Fruit fly (Drosophila melanogaster) whole organism, embryonic: ENCODE measurements around the gene Snm1.

ENCODE experiments used
- Bteb2 ChIP-seq: fragments of 200-800 bp; sonication (Bioruptor generic); optimal IDR thresholded peaks from 2 replicates; lab custom pipeline; 2016; ENCODE audit warnings: missing biosample characterization, missing genetic modification characterization
- CG10321 ChIP-seq: fragments of 200-800 bp; sonication (Bioruptor generic); IDR thresholded peaks from 2 replicates; pipeline ENCODE4 v1.3.6; 2022; ENCODE audit warnings: missing biosample characterization, missing genetic modification characterization
- CG11093 ChIP-seq: fragments of 200-800 bp; sonication (Bioruptor generic); IDR thresholded peaks from 3 replicates; pipeline ENCODE4 v1.3.6; 2022; ENCODE audit warnings: missing biosample characterization, missing genetic modification characterization
- CG11247 ChIP-seq: fragments of 200-800 bp; sonication (Bioruptor generic); IDR thresholded peaks from 2 replicates; pipeline ENCODE4 v1.3.6; 2022; ENCODE audit warnings: missing biosample characterization, missing genetic modification characterization
- CG11723 ChIP-seq: fragments of 200-800 bp; sonication (Bioruptor generic); optimal IDR thresholded peaks from 2 replicates; lab custom pipeline; 2017; ENCODE audit warnings: missing biosample characterization, mild to moderate bottlenecking, missing genetic modification characterization
- CG12659 ChIP-seq: fragments of 200-800 bp; sonication (Bioruptor generic); optimal IDR thresholded peaks from 3 replicates; lab custom pipeline; 2017; ENCODE audit warnings: mild to moderate bottlenecking, missing biosample characterization, missing genetic modification reagents, missing genetic modification characterization
- CG13624 ChIP-seq: fragments of 200-800 bp; sonication (Bioruptor generic); optimal IDR thresholded peaks from 2 replicates; lab custom pipeline; 2016; ENCODE audit warnings: missing biosample characterization, missing genetic modification characterization
- CG14965 ChIP-seq: fragments of 200-800 bp; sonication (Bioruptor generic); optimal IDR thresholded peaks from 2 replicates; lab custom pipeline; 2016; ENCODE audit warnings: missing biosample characterization, missing genetic modification characterization, borderline replicate concordance
- CG17328 ChIP-seq: fragments of 200-800 bp; sonication (Bioruptor generic); IDR thresholded peaks from 2 replicates; pipeline ENCODE4 v1.3.6; 2022; ENCODE audit warnings: missing biosample characterization, missing genetic modification characterization
- CG33213 ChIP-seq: fragments of 200-800 bp; sonication (Bioruptor generic); optimal IDR thresholded peaks from 3 replicates; lab custom pipeline; 2016; ENCODE audit warnings: missing biosample characterization, missing genetic modification characterization
- CG6175 ChIP-seq: fragments of 200-800 bp; sonication (Bioruptor generic); IDR thresholded peaks from 3 replicates; pipeline ENCODE4 v1.3.6; 2022; ENCODE audit warnings: missing biosample characterization, missing genetic modification characterization
- CG7786 ChIP-seq: fragments of 200-800 bp; sonication (Bioruptor generic); optimal IDR thresholded peaks from 2 replicates; lab custom pipeline; 2016; ENCODE audit warnings: missing biosample characterization, missing genetic modification characterization
- CG7987 ChIP-seq: fragments of 200-800 bp; sonication (Bioruptor generic); optimal IDR thresholded peaks from 2 replicates; lab custom pipeline; 2018; ENCODE audit warnings: missing biosample characterization, mild to moderate bottlenecking, missing genetic modification characterization, moderate library complexity
- CG8281 ChIP-seq: fragments of 200-800 bp; sonication (Bioruptor generic); optimal IDR thresholded peaks from 2 replicates; lab custom pipeline; 2018; ENCODE audit warnings: missing biosample characterization, mild to moderate bottlenecking, missing genetic modification characterization, moderate library complexity
- CG9727 ChIP-seq: fragments of 200-800 bp; sonication (Bioruptor generic); optimal IDR thresholded peaks from 3 replicates; lab custom pipeline; 2017; ENCODE audit warnings: missing biosample characterization, mild to moderate bottlenecking, missing genetic modification characterization
- CoRest ChIP-seq: fragments of 200-800 bp; sonication (Bioruptor generic); optimal IDR thresholded peaks from 3 replicates; lab custom pipeline; 2018; ENCODE audit warnings: missing biosample characterization, mild to moderate bottlenecking, missing genetic modification characterization, moderate library complexity
- D ChIP-seq, 2 experiments: fragments of 200-800 bp in 1 of 2; fragments of >200 bp in 1 of 2; sonication (Bioruptor generic) in 1 of 2; optimal IDR thresholded peaks; 2 replicates in 1 of 2; 3 replicates in 1 of 2; lab custom pipeline; 2017; ENCODE audit warnings: mild to moderate bottlenecking in 1 of 2, missing biosample characterization in 1 of 2, missing genetic modification characterization in 1 of 2, missing genetic modification reagents in 1 of 2
- Dad ChIP-seq: fragments of 200-800 bp; sonication (Bioruptor generic); optimal IDR thresholded peaks from 3 replicates; lab custom pipeline; 2016; ENCODE audit warnings: missing biosample characterization, missing genetic modification characterization
- E2f1 ChIP-seq: fragments of 200-800 bp; sonication (Bioruptor generic); IDR thresholded peaks from 2 replicates; pipeline ENCODE4 v1.3.6; 2022; ENCODE audit warnings: missing biosample characterization, missing genetic modification characterization
- HLH3B ChIP-seq: fragments of 200-800 bp; sonication (Bioruptor generic); IDR thresholded peaks from 2 replicates; pipeline ENCODE4 v1.3.6; 2022; ENCODE audit warnings: missing biosample characterization, missing genetic modification characterization
- HLH4C ChIP-seq: fragments of 200-800 bp; sonication (Bioruptor generic); IDR thresholded peaks from 3 replicates; pipeline ENCODE4 v1.3.6; 2022; ENCODE audit warnings: missing biosample characterization, missing genetic modification characterization; ENCODE audit not compliant: partially characterized antibody
- MBD-R2 ChIP-seq: fragments of 200-800 bp; sonication (Bioruptor generic); IDR thresholded peaks from 2 replicates; pipeline ENCODE4 v1.3.6; 2022; ENCODE audit warnings: missing biosample characterization, missing genetic modification characterization
- Meics ChIP-seq: fragments of 200-800 bp; sonication (Bioruptor generic); optimal IDR thresholded peaks from 2 replicates; lab custom pipeline; 2017; ENCODE audit warnings: missing biosample characterization, mild to moderate bottlenecking, missing genetic modification characterization
- Optix ChIP-seq: fragments of 200-800 bp; sonication (Bioruptor generic); IDR thresholded peaks from 3 replicates; pipeline ENCODE4 v1.3.6; 2022; ENCODE audit warnings: missing biosample characterization, missing genetic modification characterization
- Pdp1 ChIP-seq, 2 experiments: fragments of 200-800 bp; sonication (Bioruptor generic); optimal IDR thresholded peaks; 3 replicates each; lab custom pipeline; 2016; ENCODE audit warnings: missing biosample characterization in 2 of 2, missing genetic modification characterization in 2 of 2, mild to moderate bottlenecking in 1 of 2, moderate library complexity in 1 of 2
- Ravus ChIP-seq: fragments of 200-800 bp; sonication (Bioruptor generic); IDR thresholded peaks from 2 replicates; pipeline ENCODE4 v1.3.6; 2022; ENCODE audit warnings: missing biosample characterization, missing genetic modification characterization
- Rfx ChIP-seq: fragments of 200-800 bp; sonication (Bioruptor generic); IDR thresholded peaks from 2 replicates; pipeline ENCODE4 v1.3.6; 2022; ENCODE audit warnings: missing biosample characterization, missing genetic modification characterization
- Scr ChIP-seq: fragments of 200-800 bp; sonication (Bioruptor generic); IDR thresholded peaks from 2 replicates; pipeline ENCODE4 v1.3.6; 2022; ENCODE audit warnings: missing biosample characterization, missing genetic modification characterization; ENCODE audit not compliant: partially characterized antibody
- YL-1 ChIP-seq: fragments of 200-800 bp; sonication (Bioruptor generic); optimal IDR thresholded peaks from 3 replicates; lab custom pipeline; 2017; ENCODE audit warnings: missing biosample characterization, mild to moderate bottlenecking, missing genetic modification characterization
- ato ChIP-seq: fragments of 200-800 bp; sonication (Bioruptor generic); IDR thresholded peaks from 2 replicates; pipeline ENCODE4 v1.3.6; 2022; ENCODE audit warnings: missing biosample characterization, missing genetic modification characterization; ENCODE audit not compliant: partially characterized antibody
- br ChIP-seq: fragments of >200 bp; optimal IDR thresholded peaks from 2 replicates; lab custom pipeline; 2017
- chinmo ChIP-seq: fragments of 200-800 bp; sonication (Bioruptor generic); IDR thresholded peaks from 4 replicates; pipeline ENCODE4 v1.3.6; 2022; ENCODE audit warnings: missing biosample characterization, missing genetic modification characterization; ENCODE audit not compliant: partially characterized antibody
- da ChIP-seq: fragments of 200-800 bp; sonication (Bioruptor generic); optimal IDR thresholded peaks from 2 replicates; lab custom pipeline; 2016; ENCODE audit warnings: missing biosample characterization, missing genetic modification characterization
- dm ChIP-seq: fragments of 200-800 bp; sonication (Bioruptor generic); optimal IDR thresholded peaks from 3 replicates; lab custom pipeline; 2016; ENCODE audit warnings: missing biosample characterization, missing genetic modification characterization
- exex ChIP-seq: fragments of 200-800 bp; sonication (Bioruptor generic); optimal IDR thresholded peaks from 4 replicates; lab custom pipeline; 2018; ENCODE audit warnings: missing biosample characterization, mild to moderate bottlenecking, missing genetic modification characterization, moderate library complexity
- gro ChIP-seq: fragments of 200-800 bp; sonication (Bioruptor generic); optimal IDR thresholded peaks from 2 replicates; lab custom pipeline; 2016; ENCODE audit warnings: missing biosample characterization, missing genetic modification characterization
- jing ChIP-seq: fragments of 200-800 bp; sonication (Bioruptor generic); optimal IDR thresholded peaks from 2 replicates; lab custom pipeline; 2018; ENCODE audit warnings: missing biosample characterization, mild to moderate bottlenecking, missing genetic modification characterization
- knrl ChIP-seq: fragments of 200-800 bp; sonication (Bioruptor generic); IDR thresholded peaks from 3 replicates; pipeline ENCODE4 v1.3.6; 2022; ENCODE audit warnings: missing biosample characterization, missing genetic modification characterization; ENCODE audit not compliant: partially characterized antibody
- lilli ChIP-seq: fragments of 200-800 bp; sonication (Bioruptor generic); optimal IDR thresholded peaks from 3 replicates; lab custom pipeline; 2016; ENCODE audit warnings: missing biosample characterization, missing genetic modification characterization
- luna ChIP-seq: fragments of 200-800 bp; sonication (Bioruptor generic); optimal IDR thresholded peaks from 2 replicates; lab custom pipeline; 2016; ENCODE audit warnings: missing biosample characterization, missing genetic modification characterization
- nom ChIP-seq: fragments of 200-800 bp; sonication (Bioruptor generic); optimal IDR thresholded peaks from 2 replicates; lab custom pipeline; 2017; ENCODE audit warnings: missing biosample characterization, missing genetic modification characterization, mild to moderate bottlenecking, moderate library complexity, missing genetic modification reagents
- org-1 ChIP-seq: fragments of 200-800 bp; sonication (Bioruptor generic); optimal IDR thresholded peaks from 2 replicates; lab custom pipeline; 2017; ENCODE audit warnings: missing biosample characterization, missing genetic modification characterization
- pum ChIP-seq: fragments of 200-800 bp; sonication (Bioruptor generic); optimal IDR thresholded peaks from 2 replicates; lab custom pipeline; 2016; ENCODE audit warnings: missing biosample characterization, missing genetic modification characterization
- ranshi ChIP-seq: fragments of 200-800 bp; sonication (Bioruptor generic); IDR thresholded peaks from 2 replicates; pipeline ENCODE4 v1.3.6; 2022; ENCODE audit warnings: missing biosample characterization, missing genetic modification characterization
- rib ChIP-seq: fragments of 200-800 bp; sonication (Bioruptor generic); IDR thresholded peaks from 2 replicates; pipeline ENCODE4 v1.3.6; 2022; ENCODE audit warnings: missing biosample characterization, missing genetic modification characterization
- run ChIP-seq: fragments of 200-800 bp; sonication (Bioruptor generic); optimal IDR thresholded peaks from 3 replicates; lab custom pipeline; 2018; ENCODE audit warnings: missing biosample characterization, mild to moderate bottlenecking, missing genetic modification characterization
- sima ChIP-seq: fragments of 200-800 bp; sonication (Bioruptor generic); optimal IDR thresholded peaks from 2 replicates; lab custom pipeline; 2016; ENCODE audit warnings: missing biosample characterization, missing genetic modification characterization
- slou ChIP-seq: fragments of 200-800 bp; sonication (Bioruptor generic); optimal IDR thresholded peaks from 3 replicates; lab custom pipeline; 2016; ENCODE audit warnings: missing biosample characterization, missing genetic modification characterization
- so ChIP-seq: fragments of 200-800 bp; sonication (Bioruptor generic); IDR thresholded peaks from 3 replicates; pipeline ENCODE4 v1.3.6; 2022; ENCODE audit warnings: missing biosample characterization, missing genetic modification characterization
- zen ChIP-seq: fragments of 200-800 bp; sonication (Bioruptor generic); optimal IDR thresholded peaks from 3 replicates; lab custom pipeline; 2018; ENCODE audit warnings: missing biosample characterization, mild to moderate bottlenecking, missing genetic modification characterization, moderate library complexity

Snm1 gene

dm6 chr3R:5565623-5566022, 10.7 kb downstream of the Snm1 start (continued):
- TF ChIP-seq CG7786 (GFP tag; lab: Kevin White, UChicago) (peak; percentile 83), CG11247 (peak; percentile 82), dm (peak; percentile 39), MBD-R2 (GFP tag; lab: Robert Waterston, UW) (peak; percentile 66), ato (no peak), CG7987 (GFP tag; lab: Kevin White, UChicago) (peak; percentile 64), CG12659 (GFP tag; lab: Kevin White, UChicago) (peak; percentile 84), CG11093 (GFP tag; lab: Robert Waterston, UW) (peak; percentile 49; the same call in 1 of the 3 replicates), slou (GFP tag; lab: Kevin White, UChicago) (peak; percentile 40), rib (GFP tag; lab: Robert Waterston, UW) (peak; percentile 79), knrl (GFP tag; lab: Robert Waterston, UW) (no peak), org-1 (GFP tag; lab: Kevin White, UChicago) (peak; percentile 76), da (GFP tag; lab: Kevin White, UChicago) (peak; percentile 12), Optix (GFP tag; lab: Robert Waterston, UW) (peak; percentile 90), CG6175 (peak; percentile 73; the same call in 2 of the 3 replicates), D (optimal IDR thresholded peaks at IDR 0.05; lab: Kevin White, UChicago) (no peak), D (GFP tag; optimal IDR thresholded peaks at IDR 0.05; lab: Kevin White, UChicago) (peak; percentile 72), Scr (GFP tag; lab: Robert Waterston, UW) (no peak), run (tag; lab: Kevin White, UChicago) (peak; percentile 41), CG11723 (GFP tag; lab: Kevin White, UChicago) (peak; percentile 62), luna (GFP tag; lab: Kevin White, UChicago) (no peak), CoRest (peak; percentile 81), Meics (GFP tag; lab: Kevin White, UChicago) (peak; percentile 79), HLH4C (GFP tag; lab: Robert Waterston, UW) (no peak), Dad (GFP tag; lab: Kevin White, UChicago) (peak; percentile 62), CG9727 (GFP tag; lab: Kevin White, UChicago) (peak; percentile 77), ranshi (GFP tag; lab: Robert Waterston, UW) (peak; percentile 86), jing (GFP tag; lab: Kevin White, UChicago) (no peak), CG10321 (GFP tag; lab: Robert Waterston, UW) (peak; percentile 41; the same call in 1 of the 2 replicates), CG14965 (peak; percentile 36), Rfx (GFP tag; lab: Robert Waterston, UW) (peak; percentile 93), HLH3B (GFP tag; lab: Robert Waterston, UW) (peak; percentile 90), gro (peak; percentile 82), CG13624 (GFP tag; lab: Kevin White, UChicago) (peak; percentile 58), Pdp1 (GFP tag; optimal IDR thresholded peaks at IDR 0.05; lab: Kevin White, UChicago) (peak; percentile 74 to 78), br (lab: Kevin White, UChicago) (no peak), CG8281 (tag; lab: Kevin White, UChicago) (peak; percentile 62), Ravus (peak; percentile 30; the same call in 1 of the 2 replicates), chinmo (GFP tag; lab: Robert Waterston, UW) (peak; percentile 50; the same call in 1 of the 4 replicates), CG33213 (GFP tag; lab: Kevin White, UChicago) (peak; percentile 59), sima (GFP tag; lab: Kevin White, UChicago) (peak; percentile 51), so (peak; percentile 76), CG17328 (GFP tag; lab: Robert Waterston, UW) (peak; percentile 80), zen (tag; lab: Kevin White, UChicago) (peak; percentile 11), exex (peak; percentile 95), nom (GFP tag; lab: Kevin White, UChicago) (no peak), lilli (GFP tag; lab: Kevin White, UChicago) (peak; percentile 82), YL-1 (GFP tag; lab: Kevin White, UChicago) (no peak), Bteb2 (peak; percentile 31), E2f1 (GFP tag; lab: Robert Waterston, UW) (peak; percentile 86), pum (GFP tag; lab: Kevin White, UChicago) (peak; percentile 75)
